Fruit fly (Drosophila melanogaster) whole organism, embryonic: ENCODE results near the gene Trim9.

Experiments used
- B-H1 ChIP-seq: fragments of 200-800 bp; sonication (Bioruptor generic); IDR thresholded peaks from 3 replicates; pipeline ENCODE4 v1.3.6; 2022; ENCODE audit warnings: missing biosample characterization, missing genetic modification characterization
- B-H2 ChIP-seq: fragments of 200-800 bp; sonication (Bioruptor generic); optimal IDR thresholded peaks from 2 replicates; lab custom pipeline; 2018; ENCODE audit warnings: missing biosample characterization, mild to moderate bottlenecking, missing genetic modification characterization
- Blimp-1 ChIP-seq: fragments of 200-800 bp; sonication (Bioruptor generic); optimal IDR thresholded peaks from 3 replicates; lab custom pipeline; 2018; ENCODE audit warnings: missing biosample characterization, missing genetic modification characterization, mild to moderate bottlenecking, moderate library complexity, missing genetic modification reagents
- BtbVII ChIP-seq: fragments of 200-800 bp; sonication (Bioruptor generic); optimal IDR thresholded peaks from 3 replicates; lab custom pipeline; 2017; ENCODE audit warnings: missing biosample characterization, mild to moderate bottlenecking, missing genetic modification characterization
- Bteb2 ChIP-seq: fragments of 200-800 bp; sonication (Bioruptor generic); optimal IDR thresholded peaks from 2 replicates; lab custom pipeline; 2016; ENCODE audit warnings: missing biosample characterization, missing genetic modification characterization
- CG12659 ChIP-seq: fragments of 200-800 bp; sonication (Bioruptor generic); optimal IDR thresholded peaks from 3 replicates; lab custom pipeline; 2017; ENCODE audit warnings: mild to moderate bottlenecking, missing biosample characterization, missing genetic modification reagents, missing genetic modification characterization
- CG14710 ChIP-seq: fragments of 200-800 bp; sonication (Bioruptor generic); optimal IDR thresholded peaks from 3 replicates; lab custom pipeline; 2019; ENCODE audit warnings: missing biosample characterization, mild to moderate bottlenecking, missing genetic modification characterization, moderate library complexity
- CG14965 ChIP-seq: fragments of 200-800 bp; sonication (Bioruptor generic); optimal IDR thresholded peaks from 2 replicates; lab custom pipeline; 2016; ENCODE audit warnings: missing biosample characterization, missing genetic modification characterization, borderline replicate concordance
- CG1602 ChIP-seq: fragments of 200-800 bp; sonication (Bioruptor generic); optimal IDR thresholded peaks from 3 replicates; lab custom pipeline; 2016; ENCODE audit warnings: missing biosample characterization, missing genetic modification characterization
- CG1603 ChIP-seq: fragments of 200-800 bp; sonication (Bioruptor generic); optimal IDR thresholded peaks from 2 replicates; lab custom pipeline; 2019; ENCODE audit warnings: missing biosample characterization, mild to moderate bottlenecking, missing genetic modification characterization, moderate library complexity
- CG17359 ChIP-seq: fragments of 200-800 bp; sonication (Bioruptor generic); optimal IDR thresholded peaks from 3 replicates; lab custom pipeline; 2018; ENCODE audit warnings: missing biosample characterization, mild to moderate bottlenecking, missing genetic modification characterization, moderate library complexity
- CG2116 ChIP-seq: fragments of 200-800 bp; sonication (Bioruptor generic); optimal IDR thresholded peaks from 3 replicates; lab custom pipeline; 2018; ENCODE audit warnings: missing biosample characterization, mild to moderate bottlenecking, missing genetic modification characterization
- CG32772 ChIP-seq: fragments of 200-800 bp; sonication (Bioruptor generic); IDR thresholded peaks from 2 replicates; pipeline ENCODE4 v1.3.6; 2022; ENCODE audit warnings: missing biosample characterization, missing genetic modification characterization
- CG33213 ChIP-seq: fragments of 200-800 bp; sonication (Bioruptor generic); optimal IDR thresholded peaks from 3 replicates; lab custom pipeline; 2016; ENCODE audit warnings: missing biosample characterization, missing genetic modification characterization
- CG6854 ChIP-seq: fragments of 200-800 bp; sonication (Bioruptor generic); optimal IDR thresholded peaks from 3 replicates; lab custom pipeline; 2017; ENCODE audit warnings: missing biosample characterization, mild to moderate bottlenecking, missing genetic modification characterization
- CG7745 ChIP-seq: fragments of 200-800 bp; sonication (Bioruptor generic); optimal IDR thresholded peaks from 2 replicates; lab custom pipeline; 2018; ENCODE audit warnings: missing biosample characterization, mild to moderate bottlenecking, missing genetic modification characterization, moderate library complexity
- CG8359 ChIP-seq: fragments of 200-800 bp; sonication (Bioruptor generic); optimal IDR thresholded peaks from 2 replicates; lab custom pipeline; 2017; ENCODE audit warnings: missing biosample characterization, mild to moderate bottlenecking, missing genetic modification characterization, borderline replicate concordance
- CG9797 ChIP-seq: fragments of 200-800 bp; sonication (Bioruptor generic); optimal IDR thresholded peaks from 3 replicates; lab custom pipeline; 2018; ENCODE audit warnings: missing biosample characterization, mild to moderate bottlenecking, missing genetic modification characterization
- CoRest ChIP-seq: fragments of 200-800 bp; sonication (Bioruptor generic); optimal IDR thresholded peaks from 3 replicates; lab custom pipeline; 2018; ENCODE audit warnings: missing biosample characterization, mild to moderate bottlenecking, missing genetic modification characterization, moderate library complexity
- Dll ChIP-seq: fragments of 200-800 bp; sonication (Bioruptor generic); IDR thresholded peaks from 4 replicates; pipeline ENCODE4 v1.3.6; 2022; ENCODE audit warnings: missing biosample characterization, missing genetic modification characterization; ENCODE audit not compliant: partially characterized antibody
- Doc3 ChIP-seq: fragments of 200-800 bp; sonication (Bioruptor generic); IDR thresholded peaks from 3 replicates; pipeline ENCODE4 v1.3.6; 2022; ENCODE audit warnings: missing biosample characterization, missing genetic modification characterization; ENCODE audit not compliant: partially characterized antibody
- Dref ChIP-seq: fragments of 200-800 bp; sonication (Bioruptor generic); IDR thresholded peaks from 2 replicates; pipeline ENCODE4 v1.3.6; 2022; ENCODE audit warnings: missing biosample characterization, missing genetic modification characterization
- Hand ChIP-seq: fragments of 200-800 bp; sonication (Bioruptor generic); optimal IDR thresholded peaks from 2 replicates; lab custom pipeline; 2017; ENCODE audit warnings: mild to moderate bottlenecking, missing biosample characterization, missing genetic modification reagents, missing genetic modification characterization
- Hr3 ChIP-seq: fragments of 200-800 bp; sonication (Bioruptor generic); optimal IDR thresholded peaks from 3 replicates; lab custom pipeline; 2016; ENCODE audit warnings: missing biosample characterization, missing genetic modification characterization
- Lim3 ChIP-seq: fragments of 200-800 bp; sonication (Bioruptor generic); IDR thresholded peaks from 2 replicates; pipeline ENCODE4 v1.3.6; 2022; ENCODE audit warnings: missing biosample characterization, missing genetic modification characterization
- Meics ChIP-seq: fragments of 200-800 bp; sonication (Bioruptor generic); optimal IDR thresholded peaks from 2 replicates; lab custom pipeline; 2017; ENCODE audit warnings: missing biosample characterization, mild to moderate bottlenecking, missing genetic modification characterization
- Myb ChIP-seq: fragments of 200-800 bp; sonication (Bioruptor generic); optimal IDR thresholded peaks from 2 replicates; lab custom pipeline; 2016; ENCODE audit warnings: missing biosample characterization, missing genetic modification characterization
- Rx ChIP-seq: fragments of 200-800 bp; sonication (Bioruptor generic); IDR thresholded peaks from 2 replicates; pipeline ENCODE4 v1.3.6; 2022; ENCODE audit warnings: missing biosample characterization, missing genetic modification characterization
- Xrp1 ChIP-seq: fragments of 200-800 bp; sonication (Bioruptor generic); IDR thresholded peaks from 2 replicates; pipeline ENCODE4 v1.3.6; 2022; ENCODE audit warnings: missing biosample characterization, missing genetic modification characterization
- aop ChIP-seq: fragments of 200-800 bp; sonication (Bioruptor generic); IDR thresholded peaks from 2 replicates; pipeline ENCODE4 v1.3.6; 2022; ENCODE audit warnings: missing biosample characterization, missing genetic modification characterization
- caup ChIP-seq: fragments of 200-800 bp; sonication (Bioruptor generic); optimal IDR thresholded peaks from 3 replicates; lab custom pipeline; 2017; ENCODE audit warnings: missing biosample characterization, mild to moderate bottlenecking, missing genetic modification characterization, moderate library complexity; ENCODE audit not compliant: severe bottlenecking
- chif ChIP-seq, 2 experiments: fragments of 200-800 bp; sonication (Bioruptor generic); optimal IDR thresholded peaks; 3 replicates each; lab custom pipeline; 2016; ENCODE audit warnings: missing biosample characterization in 2 of 2, missing genetic modification characterization in 2 of 2
- crp ChIP-seq, 2 experiments: fragments of 200-800 bp; sonication (Bioruptor generic); optimal IDR thresholded peaks; 2 replicates in 1 of 2; 3 replicates in 1 of 2; lab custom pipeline; 2017; ENCODE audit warnings: missing biosample characterization in 2 of 2, missing genetic modification characterization in 2 of 2, mild to moderate bottlenecking in 1 of 2, moderate library complexity in 1 of 2
- gfzf ChIP-seq: fragments of 200-800 bp; sonication (Bioruptor generic); optimal IDR thresholded peaks from 2 replicates; lab custom pipeline; 2016; ENCODE audit warnings: missing biosample characterization, mild to moderate bottlenecking, missing genetic modification characterization, moderate library complexity
- lola ChIP-seq, 3 experiments: fragments of >200 bp in 2 of 3; fragments of 200-800 bp in 1 of 3; sonication (Bioruptor generic) in 1 of 3; optimal IDR thresholded peaks; 2 replicates each; lab custom pipeline; 2017 to 2019; ENCODE audit warnings: missing biosample characterization in 3 of 3, missing genetic modification characterization in 3 of 3, mild to moderate bottlenecking in 1 of 3, moderate library complexity in 1 of 3
- nom ChIP-seq: fragments of 200-800 bp; sonication (Bioruptor generic); optimal IDR thresholded peaks from 2 replicates; lab custom pipeline; 2017; ENCODE audit warnings: missing biosample characterization, missing genetic modification characterization, mild to moderate bottlenecking, moderate library complexity, missing genetic modification reagents
- phol ChIP-seq: fragments of 200-800 bp; sonication (Bioruptor generic); optimal IDR thresholded peaks from 3 replicates; lab custom pipeline; 2018; ENCODE audit warnings: missing biosample characterization, mild to moderate bottlenecking, missing genetic modification characterization, moderate library complexity
- pita ChIP-seq: fragments of 200-800 bp; sonication (Bioruptor generic); optimal IDR thresholded peaks from 2 replicates; lab custom pipeline; 2017; ENCODE audit warnings: missing biosample characterization, mild to moderate bottlenecking, missing genetic modification characterization
- ranshi ChIP-seq: fragments of 200-800 bp; sonication (Bioruptor generic); IDR thresholded peaks from 2 replicates; pipeline ENCODE4 v1.3.6; 2022; ENCODE audit warnings: missing biosample characterization, missing genetic modification characterization
- repo ChIP-seq: fragments of 200-800 bp; sonication (Bioruptor generic); optimal IDR thresholded peaks from 2 replicates; lab custom pipeline; 2016; ENCODE audit warnings: missing biosample characterization, missing genetic modification characterization
- ro ChIP-seq: fragments of 200-800 bp; sonication (Bioruptor generic); IDR thresholded peaks from 2 replicates; pipeline ENCODE4 v1.3.6; 2022; ENCODE audit warnings: missing biosample characterization, missing genetic modification characterization
- scrt ChIP-seq: fragments of 200-800 bp; sonication (Bioruptor generic); optimal IDR thresholded peaks from 2 replicates; lab custom pipeline; 2018; ENCODE audit warnings: missing biosample characterization, mild to moderate bottlenecking, missing genetic modification characterization, moderate library complexity
- sens ChIP-seq: fragments of 200-800 bp; sonication (Bioruptor generic); peaks from one replicate; lab custom pipeline; 2016; ENCODE audit warnings: missing biosample characterization, missing genetic modification characterization
- so ChIP-seq: fragments of 200-800 bp; sonication (Bioruptor generic); IDR thresholded peaks from 3 replicates; pipeline ENCODE4 v1.3.6; 2022; ENCODE audit warnings: missing biosample characterization, missing genetic modification characterization
- sr ChIP-seq: fragments of 200-800 bp; sonication (Bioruptor generic); IDR thresholded peaks from 3 replicates; pipeline ENCODE4 v1.3.6; 2022; ENCODE audit warnings: missing biosample characterization, missing genetic modification characterization
- stc ChIP-seq: fragments of 200-800 bp; sonication (Bioruptor generic); IDR thresholded peaks from 2 replicates; pipeline ENCODE4 v1.3.6; 2022; ENCODE audit warnings: missing biosample characterization, missing genetic modification characterization
- sug ChIP-seq: fragments of 200-800 bp; optimal IDR thresholded peaks from 2 replicates; lab custom pipeline; 2019; ENCODE audit warnings: missing biosample characterization, mild to moderate bottlenecking, missing genetic modification characterization, moderate library complexity
- usp ChIP-seq: fragments of >200 bp; optimal IDR thresholded peaks from 2 replicates; lab custom pipeline; 2017; ENCODE audit warnings: missing biosample characterization, missing genetic modification characterization

Trim9 gene

dm6 chr2L:10506557-10507252 is 38.0 kb upstream of the Trim9 start, which contains the start of the genes Myo31DF and CG6094 (continued):
- TF ChIP-seq sens (GFP tag; lab: Kevin White, UChicago) = peak; percentile 74
- no peak for TF ChIP-seq Doc3 (GFP tag; lab: Robert Waterston, UW)
- TF ChIP-seq repo = no peak
- peak; percentile 81 for TF ChIP-seq CG14710 (tag; lab: Kevin White, UChicago)
- TF ChIP-seq CG1602 (GFP tag; lab: Kevin White, UChicago) = no peak
- no peak for TF ChIP-seq Rx (GFP tag; lab: Robert Waterston, UW)
- TF ChIP-seq CoRest = peak; percentile 67
- TF ChIP-seq CG7745 (tag; lab: Kevin White, UChicago) = no peak
- TF ChIP-seq Lim3 (GFP tag; lab: Robert Waterston, UW) = no peak
- no peak for TF ChIP-seq Hr3 (GFP tag; lab: Kevin White, UChicago)
- no peak; the same call in 2 of the 3 replicates for TF ChIP-seq B-H1 (GFP tag; lab: Robert Waterston, UW)
- TF ChIP-seq Myb (GFP tag; lab: Kevin White, UChicago) = peak; percentile 68
- no peak for TF ChIP-seq so (GFP tag; lab: Robert Waterston, UW)
- TF ChIP-seq nom = peak; percentile 57
- peak; percentile 84 for TF ChIP-seq phol (tag; lab: Kevin White, UChicago)
- TF ChIP-seq ro (GFP tag; lab: Robert Waterston, UW) = no peak
- no peak for TF ChIP-seq lola (GFP tag; optimal IDR thresholded peaks at IDR 0.05; lab: Kevin White, UChicago)
- peak; percentile 95 for TF ChIP-seq pita (GFP tag; lab: Kevin White, UChicago)
- TF ChIP-seq Meics = no peak
- peak; percentile 97 for TF ChIP-seq gfzf (GFP tag; lab: Kevin White, UChicago)
- TF ChIP-seq Blimp-1 (GFP tag; lab: Kevin White, UChicago) = peak; percentile 32
- peak; percentile 74 for TF ChIP-seq CG2116 (GFP tag; lab: Kevin White, UChicago)
- peak; percentile 60 for TF ChIP-seq CG33213 (GFP tag; lab: Kevin White, UChicago)
- peak; percentile 61 for TF ChIP-seq sug
- TF ChIP-seq CG9797 (GFP tag; lab: Kevin White, UChicago) = peak; percentile 99
- TF ChIP-seq Bteb2 (GFP tag; lab: Kevin White, UChicago) = no peak
- TF ChIP-seq caup = peak; percentile 37
- no peak for TF ChIP-seq CG14965 (GFP tag; lab: Kevin White, UChicago)
- TF ChIP-seq sr = peak; percentile 46; the same call in 1 of the 3 replicates
- TF ChIP-seq Dll (GFP tag; lab: Robert Waterston, UW) = no peak
- peak; percentile 58 for TF ChIP-seq CG12659
- no peak for TF ChIP-seq usp (GFP tag; lab: Kevin White, UChicago)
- no peak for TF ChIP-seq BtbVII (GFP tag; lab: Kevin White, UChicago)
- TF ChIP-seq CG8359 (GFP tag; lab: Kevin White, UChicago) = no peak
- TF ChIP-seq CG1603 (tag; lab: Kevin White, UChicago) = peak; percentile 81
- no peak for TF ChIP-seq CG32772 (GFP tag; lab: Robert Waterston, UW)
- no peak for TF ChIP-seq Hand (GFP tag; lab: Kevin White, UChicago)
- TF ChIP-seq scrt (GFP tag; lab: Kevin White, UChicago) = no peak
- no peak for TF ChIP-seq CG17359 (tag; lab: Kevin White, UChicago)
- peak; percentile 5; the same call in 1 of the 2 replicates for TF ChIP-seq ranshi (GFP tag; lab: Robert Waterston, UW)
- TF ChIP-seq stc (GFP tag; lab: Robert Waterston, UW) = no peak
- peak; percentile 44 for TF ChIP-seq CG6854 (GFP tag; lab: Kevin White, UChicago)
- no peak; the same call in none of the 2 replicates for TF ChIP-seq Dref (GFP tag; lab: Robert Waterston, UW)
- TF ChIP-seq chif (GFP tag; optimal IDR thresholded peaks at IDR 0.05; lab: Kevin White, UChicago) = peak in 1 of 2 experiments; percentile 43
- peak; percentile 55 for TF ChIP-seq B-H2 (GFP tag; lab: Kevin White, UChicago)
- peak; percentile 29; the same call in 1 of the 2 replicates for TF ChIP-seq Xrp1 (GFP tag; lab: Robert Waterston, UW)
- no peak; the same call in 1 of the 2 replicates for TF ChIP-seq aop (GFP tag; lab: Robert Waterston, UW)
- TF ChIP-seq crp (GFP tag; optimal IDR thresholded peaks at IDR 0.05; lab: Kevin White, UChicago) = peak; percentile 76 to 98
